Fruit fly (Drosophila melanogaster) whole organism, prepupa: ENCODE data around the gene CG32026.

ENCODE experiments used
- CG11902 ChIP-seq: fragments of 200-800 bp; sonication (Bioruptor generic); optimal IDR thresholded peaks from 3 replicates; lab custom pipeline; 2016; ENCODE audit warnings: missing biosample characterization, missing genetic modification characterization
- CG34406 ChIP-seq: fragments of 200-800 bp; sonication (Bioruptor generic); optimal IDR thresholded peaks from 3 replicates; lab custom pipeline; 2016; ENCODE audit warnings: missing biosample characterization, missing genetic modification characterization
- CG6808 ChIP-seq: fragments of 200-800 bp; sonication (Bioruptor generic); optimal IDR thresholded peaks from 3 replicates; lab custom pipeline; 2017; ENCODE audit warnings: missing biosample characterization, missing genetic modification characterization, mild to moderate bottlenecking, moderate library complexity, missing genetic modification reagents
- CG8319 ChIP-seq: fragments of 200-800 bp; sonication (Bioruptor generic); optimal IDR thresholded peaks from 3 replicates; lab custom pipeline; 2016; ENCODE audit warnings: missing biosample characterization, missing genetic modification characterization
- Ets96B ChIP-seq: fragments of 200-800 bp; optimal IDR thresholded peaks from 2 replicates; lab custom pipeline; 2019; ENCODE audit warnings: missing biosample characterization, mild to moderate bottlenecking, missing genetic modification characterization, moderate library complexity
- Sox102F ChIP-seq: fragments of 200-800 bp; sonication (Bioruptor generic); optimal IDR thresholded peaks from 2 replicates; lab custom pipeline; 2016; ENCODE audit warnings: missing biosample characterization, mild to moderate bottlenecking, missing genetic modification characterization
- achi ChIP-seq: fragments of 200-800 bp; sonication (Bioruptor generic); optimal IDR thresholded peaks from 3 replicates; lab custom pipeline; 2016; ENCODE audit warnings: missing biosample characterization, missing genetic modification characterization
- pdm3 ChIP-seq: fragments of 200-800 bp; sonication (Bioruptor generic); optimal IDR thresholded peaks from 3 replicates; lab custom pipeline; 2016; ENCODE audit warnings: missing biosample characterization, missing genetic modification characterization

DNA sequence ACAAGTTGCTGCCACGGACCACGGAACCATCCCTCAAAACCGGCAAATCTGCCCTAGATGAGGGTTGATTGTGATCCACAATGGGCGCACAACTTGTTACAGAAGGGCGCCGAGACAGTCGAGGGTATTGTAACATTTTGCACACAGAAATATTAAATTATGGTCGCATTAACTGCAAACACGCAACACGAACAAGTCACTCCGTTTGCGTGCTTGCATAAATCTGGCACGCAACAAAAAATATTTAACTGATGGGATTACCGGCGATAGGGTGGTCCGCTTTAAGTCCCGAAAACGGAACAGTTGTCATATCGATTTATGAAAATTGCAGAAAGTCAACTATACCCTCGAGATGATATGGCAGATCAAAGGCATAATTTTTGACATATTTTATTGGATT lies 15.7 kb downstream of the CG32026 start:
- TF ChIP-seq achi (GFP tag; lab: Kevin White, UChicago) (no peak), CG6808 (GFP tag; lab: Kevin White, UChicago) (no peak), pdm3 (GFP tag; lab: Kevin White, UChicago) (no peak), CG34406 (GFP tag; lab: Kevin White, UChicago) (no peak), Sox102F (GFP tag; lab: Kevin White, UChicago) (no peak), Ets96B (tag; lab: Kevin White, UChicago) (no peak), CG8319 (no peak), CG11902 (GFP tag; lab: Kevin White, UChicago) (no peak)
